Fruit fly (Drosophila melanogaster) whole organism, prepupa: ENCODE results near the gene CG15543.

ENCODE experiments used
- CG32006 ChIP-seq: fragments of 200-800 bp; sonication (Bioruptor generic); optimal IDR thresholded peaks from 3 replicates; lab custom pipeline; 2017; ENCODE audit warnings: missing biosample characterization, mild to moderate bottlenecking, missing genetic modification characterization
- Ets96B ChIP-seq: fragments of 200-800 bp; optimal IDR thresholded peaks from 2 replicates; lab custom pipeline; 2019; ENCODE audit warnings: missing biosample characterization, mild to moderate bottlenecking, missing genetic modification characterization, moderate library complexity
- Gug ChIP-seq: fragments of 200-800 bp; sonication (Bioruptor generic); IDR thresholded peaks from 2 replicates; pipeline ENCODE4 v1.3.6; 2022; ENCODE audit warnings: missing biosample characterization, missing genetic modification characterization

dm6 chr3R:30746190-30746589 lies 3.5 kb downstream of the CG15543 start, which contains the start of gene Npc2h:
- TF ChIP-seq Ets96B = no peak
- TF ChIP-seq CG32006 = peak; percentile 43
- TF ChIP-seq Gug (GFP tag; lab: Robert Waterston, UW) = no peak
